Worm (Caenorhabditis elegans): ENCODE measurements around the gene F09F9.2.

The F09F9.2 gene

DNA sequence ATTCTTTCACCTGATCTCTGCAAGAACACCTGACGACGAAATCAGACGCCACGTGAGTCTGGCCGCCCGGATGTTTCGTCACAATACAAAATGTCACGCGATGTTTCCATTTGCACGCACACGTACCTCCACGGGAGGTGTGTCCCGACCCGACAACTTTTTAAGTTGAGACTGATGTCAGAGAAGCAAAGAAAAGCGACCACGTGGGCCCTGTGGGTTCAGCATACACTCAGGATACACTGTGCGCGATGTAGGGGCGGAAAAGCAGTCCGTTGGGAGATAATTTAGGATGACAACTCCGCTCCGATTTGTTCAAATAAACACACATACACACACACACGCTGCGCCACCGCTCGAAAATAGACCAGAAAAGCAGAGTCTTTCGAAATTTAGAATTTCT lies 31.0 kb upstream of the F09F9.2 start (continued):
- no peak for TF ChIP-seq egl-27 (tag; optimal IDR thresholded peaks at IDR 0.05)
- TF ChIP-seq pqm-1 (tag; optimal IDR thresholded peaks at IDR 0.05) = peak; percentile 23
- TF ChIP-seq nhr-237 (tag; optimal IDR thresholded peaks at IDR 0.05) = no peak
- no peak for TF ChIP-seq skn-1 (tag; optimal IDR thresholded peaks at IDR 0.05)
- no peak for TF ChIP-seq unc-62 (GFP tag; optimal IDR thresholded peaks at IDR 0.05)
- TF ChIP-seq mml-1 (tag; optimal IDR thresholded peaks at IDR 0.05) = peak; percentile 19
- no peak for TF ChIP-seq ceh-28 (tag; optimal IDR thresholded peaks at IDR 0.05)
- no peak for TF ChIP-seq nhr-11 (tag; optimal IDR thresholded peaks at IDR 0.05)
- TF ChIP-seq R02D3.7 (tag; optimal IDR thresholded peaks at IDR 0.05) = no peak
- no peak for TF ChIP-seq jun-1 (tag; optimal IDR thresholded peaks at IDR 0.05)
- no peak for TF ChIP-seq snpc-4 (tag; optimal IDR thresholded peaks at IDR 0.05)
- TF ChIP-seq nhr-12 (tag; optimal IDR thresholded peaks at IDR 0.05) = no peak
- no peak for TF ChIP-seq nhr-76 (tag; optimal IDR thresholded peaks at IDR 0.05)
- no peak for TF ChIP-seq elt-1 (tag; optimal IDR thresholded peaks at IDR 0.05)
- TF ChIP-seq elt-2 (tag; optimal IDR thresholded peaks at IDR 0.05) = peak; percentile 55
- no peak for TF ChIP-seq daf-12 (tag; optimal IDR thresholded peaks at IDR 0.05)
- TF ChIP-seq ztf-4 (tag; optimal IDR thresholded peaks at IDR 0.05) = peak; percentile 45

DNA sequence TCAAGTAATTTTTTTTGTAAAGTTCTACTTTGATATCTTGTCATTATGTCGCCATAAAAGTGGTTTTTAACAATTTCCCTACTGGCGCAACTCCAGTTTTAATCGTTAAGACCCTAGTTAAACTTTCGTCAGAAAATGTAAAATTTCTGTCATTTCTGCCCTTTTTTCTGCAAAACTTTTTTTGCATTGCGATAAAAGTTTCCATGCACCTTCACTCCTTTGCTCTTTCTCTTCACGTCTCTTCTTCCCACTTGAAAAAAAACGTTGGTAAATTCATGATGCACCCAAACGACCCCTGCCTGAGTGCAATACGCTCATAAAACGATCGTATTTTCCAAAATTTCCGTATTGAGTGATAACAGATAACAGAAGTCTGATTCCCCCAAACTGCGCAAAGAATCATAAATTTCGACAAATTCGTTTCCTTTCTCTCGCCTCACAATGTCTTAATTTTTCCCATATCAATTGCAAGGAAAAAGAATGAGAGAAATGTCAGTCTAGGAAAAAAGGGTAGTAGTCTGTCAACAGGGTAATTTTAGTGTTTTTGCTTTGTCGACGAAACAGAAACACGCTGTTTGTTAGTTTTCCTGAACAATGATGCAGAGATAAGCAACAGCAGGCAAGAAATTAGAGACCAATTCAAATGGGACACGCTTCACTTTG lies 29.6 kb upstream of the F09F9.2 start:
- TF ChIP-seq eor-1 (tag; optimal IDR thresholded peaks at IDR 0.05) = no peak
- TF ChIP-seq lin-15B (tag; optimal IDR thresholded peaks at IDR 0.05) = no peak
- peak in 1 of 3 experiments; percentile 68 for TF ChIP-seq elt-3 (tag; optimal IDR thresholded peaks at IDR 0.05)
- peak; percentile 23 for TF ChIP-seq nfya-1 (tag; optimal IDR thresholded peaks at IDR 0.05; ENCODE audit: insufficient read depth)
- TF ChIP-seq sea-2 (GFP tag; optimal IDR thresholded peaks at IDR 0.05) = no peak
- no peak for TF ChIP-seq ceh-9 (tag; optimal IDR thresholded peaks at IDR 0.05)
- no peak for TF ChIP-seq R02D3.7 (tag; optimal IDR thresholded peaks at IDR 0.05)
- peak; percentile 61 for TF ChIP-seq ama-1 (optimal IDR thresholded peaks at IDR 0.05)
- no peak for TF ChIP-seq nhr-43 (tag; optimal IDR thresholded peaks at IDR 0.05; ENCODE audit: poor library complexity, severe bottlenecking)
- peak; percentile 40 for TF ChIP-seq mdl-1 (tag; optimal IDR thresholded peaks at IDR 0.05)
- TF ChIP-seq hmg-11 (tag; optimal IDR thresholded peaks at IDR 0.05) = no peak
- peak; percentile 33 for TF ChIP-seq nhr-23 (tag; optimal IDR thresholded peaks at IDR 0.05)
- TF ChIP-seq nhr-25 (tag; optimal IDR thresholded peaks at IDR 0.05) = peak; percentile 33
- TF ChIP-seq ceh-28 (tag; optimal IDR thresholded peaks at IDR 0.05) = no peak
- peak; percentile 35 for TF ChIP-seq jun-1 (tag; optimal IDR thresholded peaks at IDR 0.05)
- no peak for TF ChIP-seq ceh-82 (tag; optimal IDR thresholded peaks at IDR 0.05)
- peak; percentile 23 for TF ChIP-seq elt-2 (tag; optimal IDR thresholded peaks at IDR 0.05)
- peak; percentile 79 for TF ChIP-seq egl-5 (tag; optimal IDR thresholded peaks at IDR 0.05)
- no peak for TF ChIP-seq zag-1 (tag; optimal IDR thresholded peaks at IDR 0.05)

DNA sequence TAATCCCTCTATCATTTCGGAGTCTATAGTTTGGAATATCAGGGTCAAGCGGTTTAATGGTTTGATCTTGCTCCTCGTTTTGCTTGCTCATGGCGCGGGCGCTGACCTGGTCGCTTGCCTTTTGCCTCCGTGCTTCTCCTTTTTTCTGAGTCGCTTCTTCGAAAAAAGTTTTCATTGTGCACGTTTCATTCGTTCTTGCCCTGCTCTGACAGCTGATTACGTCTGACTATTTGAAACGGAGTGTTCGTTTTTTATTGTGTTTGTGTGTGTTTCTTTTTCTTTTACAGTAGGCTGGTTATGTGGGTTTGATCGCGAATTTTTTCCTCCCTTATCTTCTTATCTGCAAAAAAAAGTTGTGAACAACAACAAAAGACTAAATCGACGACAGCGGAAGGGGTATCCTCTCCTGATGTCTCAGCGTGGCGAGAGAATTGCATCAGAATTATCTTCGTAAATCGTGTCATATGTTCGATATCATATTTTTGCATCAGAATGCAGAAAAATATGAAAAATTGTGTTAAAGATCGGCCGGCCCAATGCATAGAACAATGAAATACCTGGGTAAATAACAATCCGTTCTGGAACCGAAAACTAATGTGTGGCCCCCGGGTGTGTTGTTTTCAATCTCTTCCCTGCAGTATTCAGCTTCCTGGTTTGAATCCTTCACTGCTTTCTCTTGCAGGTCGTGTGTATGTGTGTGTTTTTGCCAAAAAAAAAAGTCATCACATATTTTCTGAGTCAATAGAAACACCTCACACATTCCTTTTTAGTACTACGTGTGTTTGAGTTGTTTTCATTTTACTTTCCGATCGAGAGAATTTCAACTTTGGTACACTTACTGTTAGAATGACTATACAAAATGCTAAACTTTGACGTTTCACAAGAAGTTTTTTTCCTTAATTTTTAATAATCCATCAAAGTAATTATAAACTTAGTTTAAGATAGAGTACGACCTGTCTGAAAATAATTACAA lies 28.6 kb upstream of the F09F9.2 start, which contains the start of gene ZK470.4:
Gene ZK470.4 (minus strand): TSS at position 175 of the 973 bp plus-strand sequence.
- TF ChIP-seq eor-1 (tag; optimal IDR thresholded peaks at IDR 0.05) = no peak
- no peak for TF ChIP-seq nhr-76 (tag; optimal IDR thresholded peaks at IDR 0.05)
- peak in 1 of 3 experiments; percentile 11 for TF ChIP-seq elt-3 (tag; optimal IDR thresholded peaks at IDR 0.05)
- TF ChIP-seq ceh-16 (tag; optimal IDR thresholded peaks at IDR 0.05) = no peak
- no peak for TF ChIP-seq zag-1 (tag; optimal IDR thresholded peaks at IDR 0.05)
- TF ChIP-seq aly-2 (tag; optimal IDR thresholded peaks at IDR 0.05) = no peak
- TF ChIP-seq tbx-2 (tag; optimal IDR thresholded peaks at IDR 0.05) = no peak
- no peak for TF ChIP-seq nhr-28 (tag; optimal IDR thresholded peaks at IDR 0.05)
- TF ChIP-seq ama-1 (optimal IDR thresholded peaks at IDR 0.05) = peak; percentile 65
- peak; percentile 43 for TF ChIP-seq nhr-11 (tag; optimal IDR thresholded peaks at IDR 0.05)
- peak; percentile 73 for TF ChIP-seq ztf-4 (tag; optimal IDR thresholded peaks at IDR 0.05)
- TF ChIP-seq nfya-1 (tag; optimal IDR thresholded peaks at IDR 0.05; ENCODE audit: insufficient read depth) = peak; percentile 45
- no peak for TF ChIP-seq mdl-1 (tag; optimal IDR thresholded peaks at IDR 0.05)
- TF ChIP-seq ZK546.5 (tag; optimal IDR thresholded peaks at IDR 0.05) = no peak
- TF ChIP-seq fkh-10 (GFP tag; optimal IDR thresholded peaks at IDR 0.05) = no peak
- no peak for TF ChIP-seq nhr-237 (tag; optimal IDR thresholded peaks at IDR 0.05)
- no peak for TF ChIP-seq pqm-1 (tag; optimal IDR thresholded peaks at IDR 0.05)
- TF ChIP-seq nhr-43 (tag; optimal IDR thresholded peaks at IDR 0.05; ENCODE audit: poor library complexity, severe bottlenecking) = no peak
- TF ChIP-seq skn-1 (tag; optimal IDR thresholded peaks at IDR 0.05) = no peak
- TF ChIP-seq snpc-4 (tag; optimal IDR thresholded peaks at IDR 0.05) = no peak
- TF ChIP-seq pha-4 (tag; optimal IDR thresholded peaks at IDR 0.05) = peak; percentile 58
- peak; percentile 33 for TF ChIP-seq elt-2 (tag; optimal IDR thresholded peaks at IDR 0.05)
- no peak for TF ChIP-seq nhr-12 (tag; optimal IDR thresholded peaks at IDR 0.05)
- no peak for TF ChIP-seq R02D3.7 (tag; optimal IDR thresholded peaks at IDR 0.05)
- no peak for TF ChIP-seq elt-1 (tag; optimal IDR thresholded peaks at IDR 0.05)
- TF ChIP-seq nhr-77 (tag; optimal IDR thresholded peaks at IDR 0.05) = no peak
- TF ChIP-seq ztf-11 (tag; optimal IDR thresholded peaks at IDR 0.05) = no peak
